Worm (Caenorhabditis elegans): ENCODE data around the gene Y59A8A.8.
"Not testable (repeated sequence)": the region's sequence is repeated elsewhere in the genome, so short reads cannot be mapped to it uniquely, and the experiment has no call there.

ce11 chrV:17826325-17826724 is 39.1 kb upstream of the Y59A8A.8 start:
- not testable (repeated sequence) for TF ChIP-seq snpc-1.3 (tag; optimal IDR thresholded peaks at IDR 0.05; ENCODE audit: insufficient read depth); ceh-40 (GFP tag; IDR thresholded peaks at IDR 0.05); F55B11.4 (tag; optimal IDR thresholded peaks at IDR 0.05; ENCODE audit: borderline replicate concordance, insufficient read depth); T26A5.8 (tag; optimal IDR thresholded peaks at IDR 0.05); efl-1 (GFP tag; optimal IDR thresholded peaks at IDR 0.05); F39B2.1 (GFP tag; IDR thresholded peaks at IDR 0.05); fkh-3 (tag; optimal IDR thresholded peaks at IDR 0.05); hrde-1 (tag; optimal IDR thresholded peaks at IDR 0.05; ENCODE audit: borderline replicate concordance); Y53F4B.3 (GFP tag; IDR thresholded peaks at IDR 0.05); gei-17 (GFP tag; optimal IDR thresholded peaks at IDR 0.05); egl-18 (GFP tag; IDR thresholded peaks at IDR 0.05)
